Fruit fly (Drosophila melanogaster) whole organism, embryonic: ENCODE measurements around the gene CG32278.

Experiments used
- Bteb2 ChIP-seq: fragments of 200-800 bp; sonication (Bioruptor generic); optimal IDR thresholded peaks from 2 replicates; lab custom pipeline; 2016; ENCODE audit warnings: missing biosample characterization, missing genetic modification characterization
- C15 ChIP-seq: fragments of 200-800 bp; sonication (Bioruptor generic); IDR thresholded peaks from 3 replicates; pipeline ENCODE4 v1.3.6; 2022; ENCODE audit warnings: missing biosample characterization, missing genetic modification characterization
- CG10209 ChIP-seq: fragments of 200-800 bp; sonication (Bioruptor generic); optimal IDR thresholded peaks from 3 replicates; lab custom pipeline; 2017; ENCODE audit warnings: missing biosample characterization, mild to moderate bottlenecking, missing genetic modification characterization, missing genetic modification reagents
- CG11456 ChIP-seq: fragments of 200-800 bp; sonication (Bioruptor generic); IDR thresholded peaks from 3 replicates; pipeline ENCODE4 v1.3.6; 2022; ENCODE audit warnings: missing biosample characterization, missing genetic modification characterization
- CG12155 ChIP-seq: fragments of 200-800 bp; sonication (Bioruptor generic); optimal IDR thresholded peaks from 3 replicates; lab custom pipeline; 2016; ENCODE audit warnings: missing biosample characterization, missing genetic modification characterization
- CG12744 ChIP-seq: fragments of 200-800 bp; sonication (Bioruptor generic); optimal IDR thresholded peaks from 2 replicates; lab custom pipeline; 2016; ENCODE audit warnings: missing biosample characterization, missing genetic modification characterization
- CG14667 ChIP-seq: fragments of 200-800 bp; sonication (Bioruptor generic); IDR thresholded peaks from 2 replicates; pipeline ENCODE4 v1.3.6; 2022; ENCODE audit warnings: missing biosample characterization, missing genetic modification characterization
- CG15514 ChIP-seq: fragments of 200-800 bp; sonication (Bioruptor generic); optimal IDR thresholded peaks from 3 replicates; lab custom pipeline; 2017; ENCODE audit warnings: missing biosample characterization, missing genetic modification characterization, mild to moderate bottlenecking, moderate library complexity, missing genetic modification reagents
- CG15601 ChIP-seq: fragments of 200-800 bp; sonication (Bioruptor generic); optimal IDR thresholded peaks from 3 replicates; lab custom pipeline; 2019; ENCODE audit warnings: missing biosample characterization, mild to moderate bottlenecking, missing genetic modification characterization, moderate library complexity
- CG16815 ChIP-seq: fragments of 200-800 bp; sonication (Bioruptor generic); optimal IDR thresholded peaks from 3 replicates; lab custom pipeline; 2017; ENCODE audit warnings: missing biosample characterization, mild to moderate bottlenecking, missing genetic modification characterization
- CG42726 ChIP-seq: fragments of 200-800 bp; sonication (Bioruptor generic); IDR thresholded peaks from 2 replicates; pipeline ENCODE4 v1.3.6; 2022; ENCODE audit warnings: missing biosample characterization, missing genetic modification characterization; ENCODE audit not compliant: partially characterized antibody
- CG4617 ChIP-seq: fragments of 200-800 bp; sonication (Bioruptor generic); optimal IDR thresholded peaks from 3 replicates; lab custom pipeline; 2016; ENCODE audit warnings: missing biosample characterization, missing genetic modification characterization, borderline replicate concordance
- CG9797 ChIP-seq: fragments of 200-800 bp; sonication (Bioruptor generic); optimal IDR thresholded peaks from 3 replicates; lab custom pipeline; 2018; ENCODE audit warnings: missing biosample characterization, mild to moderate bottlenecking, missing genetic modification characterization
- CHES-1-like ChIP-seq: fragments of 200-800 bp; sonication (Bioruptor generic); optimal IDR thresholded peaks from 2 replicates; lab custom pipeline; 2016; ENCODE audit warnings: missing biosample characterization, missing genetic modification characterization
- Ets65A ChIP-seq: fragments of 200-800 bp; sonication (Bioruptor generic); peaks from one replicate; lab custom pipeline; 2016; ENCODE audit warnings: missing biosample characterization, missing genetic modification characterization
- MESR4 ChIP-seq: fragments of 200-800 bp; sonication (Bioruptor generic); optimal IDR thresholded peaks from 2 replicates; lab custom pipeline; 2018; ENCODE audit warnings: missing biosample characterization, mild to moderate bottlenecking, missing genetic modification characterization, moderate library complexity
- Sry-β ChIP-seq: fragments of 200-800 bp; sonication (Bioruptor generic); optimal IDR thresholded peaks from 2 replicates; lab custom pipeline; 2018; ENCODE audit warnings: missing biosample characterization, mild to moderate bottlenecking, missing genetic modification characterization, moderate library complexity
- amos ChIP-seq: fragments of 200-800 bp; sonication (Bioruptor generic); IDR thresholded peaks from 2 replicates; pipeline ENCODE4 v1.3.6; 2022; ENCODE audit warnings: missing biosample characterization, missing genetic modification characterization; ENCODE audit not compliant: partially characterized antibody
- bab2 ChIP-seq: fragments of 200-800 bp; sonication (Bioruptor generic); optimal IDR thresholded peaks from 2 replicates; lab custom pipeline; 2016; ENCODE audit warnings: missing biosample characterization, missing genetic modification characterization
- bbx ChIP-seq: fragments of 200-800 bp; sonication (Bioruptor generic); IDR thresholded peaks from 2 replicates; pipeline ENCODE4 v1.3.6; 2022; ENCODE audit warnings: missing biosample characterization, missing genetic modification characterization; ENCODE audit not compliant: partially characterized antibody
- bsh ChIP-seq, 2 experiments: fragments of 200-800 bp; sonication (Bioruptor generic); optimal IDR thresholded peaks; 2 replicates each; lab custom pipeline; 2017 to 2018; ENCODE audit warnings: mild to moderate bottlenecking in 2 of 2, missing biosample characterization in 2 of 2, missing genetic modification characterization in 2 of 2, moderate library complexity in 1 of 2
- esg ChIP-seq: fragments of 200-800 bp; sonication (Bioruptor generic); conservative IDR thresholded peaks from 2 replicates; pipeline ENCODE4 v1.3.6; 2022; ENCODE audit warnings: missing biosample characterization, missing genetic modification characterization
- lola ChIP-seq, 3 experiments: fragments of >200 bp in 2 of 3; fragments of 200-800 bp in 1 of 3; sonication (Bioruptor generic) in 1 of 3; optimal IDR thresholded peaks; 2 replicates each; lab custom pipeline; 2017 to 2019; ENCODE audit warnings: missing biosample characterization in 3 of 3, missing genetic modification characterization in 3 of 3, mild to moderate bottlenecking in 1 of 3, moderate library complexity in 1 of 3
- mld ChIP-seq: fragments of 200-800 bp; sonication (Bioruptor generic); IDR thresholded peaks from 3 replicates; pipeline ENCODE4 v1.3.6; 2022; ENCODE audit warnings: missing biosample characterization, missing genetic modification characterization; ENCODE audit not compliant: partially characterized antibody
- repo ChIP-seq: fragments of 200-800 bp; sonication (Bioruptor generic); optimal IDR thresholded peaks from 2 replicates; lab custom pipeline; 2016; ENCODE audit warnings: missing biosample characterization, missing genetic modification characterization
- sima ChIP-seq: fragments of 200-800 bp; sonication (Bioruptor generic); optimal IDR thresholded peaks from 2 replicates; lab custom pipeline; 2016; ENCODE audit warnings: missing biosample characterization, missing genetic modification characterization
- slou ChIP-seq: fragments of 200-800 bp; sonication (Bioruptor generic); optimal IDR thresholded peaks from 3 replicates; lab custom pipeline; 2016; ENCODE audit warnings: missing biosample characterization, missing genetic modification characterization
- trh ChIP-seq: fragments of 200-800 bp; sonication (Bioruptor generic); optimal IDR thresholded peaks from 2 replicates; lab custom pipeline; 2016; ENCODE audit warnings: missing biosample characterization, missing genetic modification characterization
- yki ChIP-seq: fragments of >200 bp; optimal IDR thresholded peaks from 3 replicates; lab custom pipeline; 2018

CG32278 gene

dm6 chr3L:3218859-3219258 lies 49.8 kb downstream of the CG32278 start, which contains the start of the genes hob and nSMase (continued):
- TF ChIP-seq bsh (GFP tag; optimal IDR thresholded peaks at IDR 0.05; lab: Kevin White, UChicago) = no peak
- no peak for TF ChIP-seq Ets65A (GFP tag; lab: Kevin White, UChicago)
- no peak for TF ChIP-seq trh (GFP tag; lab: Kevin White, UChicago)
- no peak for TF ChIP-seq amos
- TF ChIP-seq repo = no peak
- no peak for TF ChIP-seq CG15601 (tag; lab: Kevin White, UChicago)
- TF ChIP-seq C15 (GFP tag; lab: Robert Waterston, UW) = no peak
- peak; percentile 72 for TF ChIP-seq CG15514 (GFP tag; lab: Kevin White, UChicago)
- no peak for TF ChIP-seq CG11456 (GFP tag; lab: Robert Waterston, UW)
- no peak for TF ChIP-seq bab2
- no peak for TF ChIP-seq sima (GFP tag; lab: Kevin White, UChicago)
- TF ChIP-seq Bteb2 (GFP tag; lab: Kevin White, UChicago) = no peak
- TF ChIP-seq mld (GFP tag; lab: Robert Waterston, UW) = no peak
- no peak for TF ChIP-seq lola (GFP tag; optimal IDR thresholded peaks at IDR 0.05; lab: Kevin White, UChicago)
- peak; percentile 66 for TF ChIP-seq CHES-1-like (GFP tag; lab: Kevin White, UChicago)
- no peak for TF ChIP-seq slou
- no peak for TF ChIP-seq Sry-β (GFP tag; lab: Kevin White, UChicago)
- no peak for TF ChIP-seq CG42726 (GFP tag; lab: Robert Waterston, UW)
- no peak for TF ChIP-seq CG10209 (GFP tag; lab: Kevin White, UChicago)
- no peak for TF ChIP-seq CG16815
- no peak for TF ChIP-seq MESR4
- no peak for TF ChIP-seq CG12155
- no peak for TF ChIP-seq bbx (GFP tag; lab: Robert Waterston, UW)
- no peak for TF ChIP-seq CG14667
- TF ChIP-seq yki (lab: Kevin White, UChicago) = no peak
- no peak for TF ChIP-seq esg (GFP tag; lab: Robert Waterston, UW)
- peak; percentile 60 for TF ChIP-seq CG4617
- TF ChIP-seq CG9797 = peak; percentile 83
- no peak for TF ChIP-seq CG12744 (GFP tag; lab: Kevin White, UChicago)
